Fruit fly (Drosophila melanogaster): Measurements from ENCODE around the gene Bdbt.
A peak's percentile ranks its signal among the peaks of the same experiment; 100 is the strongest.

The Bdbt gene

dm6 chr3R:21151090-21151870 lies 32.6 kb upstream of the Bdbt start (continued):
- peak; percentile 69 for TF ChIP-seq CoRest (tag; optimal IDR thresholded peaks at IDR 0.05)
- TF ChIP-seq scrt (GFP tag; optimal IDR thresholded peaks at IDR 0.05): peak; percentile 22
- no peak for TF ChIP-seq CG5245 (GFP tag; optimal IDR thresholded peaks at IDR 0.05)
- no peak for TF ChIP-seq CG1024 (GFP tag; IDR thresholded peaks at IDR 0.05)
- TF ChIP-seq ham (GFP tag; IDR thresholded peaks at IDR 0.05): no peak
- TF ChIP-seq row (GFP tag; IDR thresholded peaks at IDR 0.05): peak; percentile 76
- TF ChIP-seq tap (tag; optimal IDR thresholded peaks at IDR 0.05): peak; percentile 44
- TF ChIP-seq CG3995 (GFP tag; optimal IDR thresholded peaks at IDR 0.05): no peak
- TF ChIP-seq ro (GFP tag; IDR thresholded peaks at IDR 0.05): no peak
- TF ChIP-seq btn (GFP tag; optimal IDR thresholded peaks at IDR 0.05): no peak
- TF ChIP-seq inv (GFP tag; IDR thresholded peaks at IDR 0.05; ENCODE audit: partially characterized antibody): no peak
- TF ChIP-seq CG30403 (GFP tag; optimal IDR thresholded peaks at IDR 0.05): peak; percentile 62
- no peak for TF ChIP-seq TFAM (GFP tag; optimal IDR thresholded peaks at IDR 0.05)
- TF ChIP-seq nom (GFP tag; optimal IDR thresholded peaks at IDR 0.05): no peak
- TF ChIP-seq rib (GFP tag; IDR thresholded peaks at IDR 0.05): peak; percentile 41; the same call in 1 of the 2 replicates
- no peak for TF ChIP-seq CG33557 (GFP tag; optimal IDR thresholded peaks at IDR 0.05)
- peak; percentile 49 for TF ChIP-seq CG7556 (GFP tag; optimal IDR thresholded peaks at IDR 0.05)
- TF ChIP-seq Side (GFP tag; optimal IDR thresholded peaks at IDR 0.05): no peak
- TF ChIP-seq CG13624 (GFP tag; optimal IDR thresholded peaks at IDR 0.05): peak; percentile 60
- TF ChIP-seq exex (tag; optimal IDR thresholded peaks at IDR 0.05): peak; percentile 72
- TF ChIP-seq gro (GFP tag; optimal IDR thresholded peaks at IDR 0.05): peak; percentile 59
- peak; percentile 45 for TF ChIP-seq al (GFP tag; IDR thresholded peaks at IDR 0.05)
- no peak for TF ChIP-seq Awh (GFP tag; IDR thresholded peaks at IDR 0.05)
- TF ChIP-seq CG16813 (GFP tag; IDR thresholded peaks at IDR 0.05; ENCODE audit: partially characterized antibody): no peak
- TF ChIP-seq Hr78 (GFP tag; optimal IDR thresholded peaks at IDR 0.05): no peak
- 0 out of 2 replicates have a peak, but pooled peaks have one; percentile 4 for TF ChIP-seq sim (GFP tag; IDR thresholded peaks at IDR 0.05)
- peak; percentile 66 for TF ChIP-seq CG17328 (GFP tag; IDR thresholded peaks at IDR 0.05)
- TF ChIP-seq Dll (GFP tag; IDR thresholded peaks at IDR 0.05; ENCODE audit: partially characterized antibody): no peak
- no peak for TF ChIP-seq CG13287 (GFP tag; IDR thresholded peaks at IDR 0.05; ENCODE audit: partially characterized antibody)
- TF ChIP-seq HLHmδ (GFP tag; optimal IDR thresholded peaks at IDR 0.05): no peak
- peak; percentile 18 to 34 for TF ChIP-seq chif (GFP tag; optimal IDR thresholded peaks at IDR 0.05)
- TF ChIP-seq CG12299 (tag; optimal IDR thresholded peaks at IDR 0.05): peak; percentile 26
- peak; percentile 72 for TF ChIP-seq gem (tag; optimal IDR thresholded peaks at IDR 0.05)
- TF ChIP-seq CG17912 (GFP tag; optimal IDR thresholded peaks at IDR 0.05): no peak
- peak; percentile 16 for TF ChIP-seq NK7.1 (GFP tag; optimal IDR thresholded peaks at IDR 0.05)
- no peak for TF ChIP-seq run (tag; optimal IDR thresholded peaks at IDR 0.05)
- no peak for TF ChIP-seq onecut (GFP tag; IDR thresholded peaks at IDR 0.05)
- peak; percentile 53 for TF ChIP-seq CG13424 (tag; optimal IDR thresholded peaks at IDR 0.05)
- no peak for TF ChIP-seq nerfin-2 (GFP tag; IDR thresholded peaks at IDR 0.05; ENCODE audit: partially characterized antibody)
- peak; percentile 47 for TF ChIP-seq Sox100B (GFP tag; optimal IDR thresholded peaks at IDR 0.05)
- peak; percentile 57 for TF ChIP-seq Hsf (GFP tag; optimal IDR thresholded peaks at IDR 0.05)
